Fruit fly (Drosophila melanogaster) whole organism, larva: ENCODE data around the gene Als2.
A peak's percentile ranks its signal among the peaks of the same experiment; 100 is the strongest.

Source experiments
- noc ChIP-seq: fragments of 200-800 bp; sonication (Bioruptor generic); optimal IDR thresholded peaks from 3 replicates; lab custom pipeline; 2019; ENCODE audit warnings: missing biosample characterization, mild to moderate bottlenecking, missing genetic modification characterization, moderate library complexity

Gene Als2

DNA sequence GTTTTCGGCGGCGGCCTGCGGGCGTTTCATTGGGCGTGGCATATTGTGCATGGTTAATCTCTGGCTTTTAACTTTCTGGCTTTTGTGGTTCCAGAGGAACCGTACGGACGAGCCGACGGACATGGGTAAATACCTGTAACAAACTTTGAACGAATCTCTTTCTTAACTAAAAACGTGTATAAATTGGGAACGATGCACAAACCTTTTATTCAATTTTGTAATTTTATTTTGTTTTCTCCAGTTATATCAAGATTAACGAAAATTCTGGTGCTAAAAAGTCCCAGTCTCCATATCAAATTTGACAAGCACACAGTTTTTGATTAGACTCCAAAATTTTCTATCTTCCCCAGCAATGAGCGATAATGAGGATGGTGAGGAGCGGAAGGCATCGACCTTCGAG lies 7.7 kb downstream of the Als2 start, which contains the start of gene CG11249:
Gene CG11249, plus strand, starts transcription at position 301 of the 400 bp plus-strand sequence.
- no peak for TF ChIP-seq noc (tag; lab: Kevin White, UChicago)

DNA sequence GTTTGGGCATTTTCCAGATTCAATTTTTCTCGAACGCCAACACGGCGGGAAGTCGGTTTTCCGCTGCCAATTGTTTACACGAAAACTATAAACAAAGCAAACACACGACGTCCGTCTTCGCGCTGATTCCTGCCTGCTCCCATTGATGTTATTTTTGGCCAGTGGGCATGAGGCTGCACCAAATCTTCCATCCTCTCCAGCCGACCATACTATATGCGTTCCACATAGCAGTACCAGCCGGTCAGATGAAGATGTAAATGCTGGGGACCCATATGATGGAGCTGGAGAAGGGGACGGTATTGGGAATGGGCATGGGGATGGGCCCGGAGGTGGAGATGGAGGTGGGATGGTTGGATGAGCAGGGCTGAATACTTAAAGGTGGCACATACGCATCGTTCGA lies 12.0 kb downstream of the Als2 start:
- no peak for TF ChIP-seq noc (tag; lab: Kevin White, UChicago)

DNA sequence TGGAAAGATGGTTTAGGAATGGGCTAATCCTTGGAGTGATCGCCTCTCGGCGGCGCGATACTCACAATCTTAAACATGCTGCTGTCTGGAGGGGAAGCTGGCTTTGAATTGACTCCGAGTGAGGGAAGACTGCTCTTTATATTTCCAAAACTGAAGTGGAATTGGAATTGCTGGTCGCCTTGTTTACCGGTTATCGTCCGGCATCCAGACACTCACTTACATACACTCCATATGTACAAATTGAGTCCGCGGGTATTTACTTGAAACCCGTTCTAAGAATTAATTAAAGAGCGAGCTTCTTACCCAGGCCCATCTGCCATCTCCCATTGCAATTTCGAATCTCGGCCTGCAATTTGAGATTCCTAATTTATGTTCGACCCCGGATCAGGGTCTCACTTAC lies 12.7 kb downstream of the Als2 start, which contains the start of gene Cpr78E:
Gene Cpr78E, minus strand, starts transcription at position 101 of the 400 bp plus-strand sequence.
- no peak for TF ChIP-seq noc (tag; lab: Kevin White, UChicago)

DNA sequence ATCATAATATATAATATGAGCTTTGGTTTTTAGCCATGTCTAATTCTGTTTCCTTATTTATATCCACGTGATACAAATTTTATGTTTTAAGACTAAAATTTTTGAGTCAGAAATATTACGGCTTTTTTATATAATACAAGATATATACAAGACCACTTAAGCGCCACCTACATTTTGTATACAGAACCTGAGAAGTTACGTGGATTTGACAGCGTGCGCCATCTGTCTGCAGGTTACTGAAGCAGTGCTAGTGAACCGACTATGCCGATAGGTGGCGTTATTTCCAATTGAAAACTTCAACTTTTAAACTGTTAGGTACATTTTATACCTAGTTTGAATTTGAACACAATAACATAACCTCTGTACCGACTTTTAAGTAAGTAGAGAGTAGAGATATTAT lies 26.8 kb downstream of the Als2 start:
- no peak for TF ChIP-seq noc (tag; lab: Kevin White, UChicago)

DNA sequence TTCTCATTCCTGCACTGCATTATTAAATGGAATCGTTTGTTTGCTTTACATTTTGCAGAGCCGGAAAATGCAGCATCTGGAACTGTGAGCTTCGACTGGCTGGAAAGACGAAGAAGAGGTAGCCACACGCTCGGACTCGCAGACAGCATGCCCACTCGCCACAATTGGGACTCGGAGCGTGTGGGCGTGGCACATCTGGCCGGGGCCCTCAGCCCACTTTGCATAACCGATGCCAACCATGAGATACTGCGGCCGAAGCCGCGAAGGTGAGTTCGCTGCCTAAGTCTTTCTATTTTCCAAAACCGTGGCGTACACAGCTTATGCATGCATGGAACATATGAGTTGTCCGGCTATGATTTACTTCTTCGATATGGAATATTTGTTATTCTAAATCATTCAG lies 27.4 kb downstream of the Als2 start:
- no peak for TF ChIP-seq noc (tag; lab: Kevin White, UChicago)

DNA sequence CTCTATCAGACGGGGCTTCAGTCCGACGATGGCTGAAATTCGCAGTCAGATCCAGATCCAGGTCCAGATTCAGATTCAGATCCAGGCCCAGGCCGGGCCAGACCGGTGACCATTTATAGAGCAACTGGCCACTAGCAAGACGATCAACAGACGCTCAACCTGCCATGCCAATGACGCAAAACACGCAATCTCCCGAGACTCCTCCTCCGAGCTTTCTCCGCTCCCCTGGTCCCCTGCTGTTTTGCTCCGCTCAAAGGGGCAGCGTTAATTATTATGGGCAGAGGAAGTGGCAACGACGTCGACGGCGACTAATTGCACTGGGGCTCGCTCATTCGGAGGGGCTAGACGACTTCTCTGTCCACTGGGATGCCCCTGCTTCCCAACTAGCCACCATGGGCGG lies 28.1 kb downstream of the Als2 start:
- TF ChIP-seq noc (tag; lab: Kevin White, UChicago), result no peak

DNA sequence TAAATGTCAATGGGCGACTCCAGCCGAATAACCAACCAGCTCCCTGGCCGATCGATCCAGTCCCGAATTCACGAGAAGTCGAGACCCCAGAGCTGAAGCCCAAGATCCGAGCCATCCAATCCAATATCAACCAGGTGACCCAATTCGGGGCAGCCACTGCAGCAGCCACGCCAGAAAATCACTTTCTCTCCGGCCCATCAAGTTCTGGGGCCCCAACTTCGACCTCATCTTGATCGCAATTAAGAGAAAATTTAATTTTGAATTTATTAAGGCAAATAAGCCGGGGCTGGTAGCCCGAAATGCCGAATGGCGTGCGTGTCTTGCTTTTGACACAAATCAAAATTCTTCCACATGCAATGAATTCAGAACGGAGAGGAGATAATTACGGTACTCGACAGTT lies 31.7 kb downstream of the Als2 start:
- no peak for TF ChIP-seq noc (tag; lab: Kevin White, UChicago)

DNA sequence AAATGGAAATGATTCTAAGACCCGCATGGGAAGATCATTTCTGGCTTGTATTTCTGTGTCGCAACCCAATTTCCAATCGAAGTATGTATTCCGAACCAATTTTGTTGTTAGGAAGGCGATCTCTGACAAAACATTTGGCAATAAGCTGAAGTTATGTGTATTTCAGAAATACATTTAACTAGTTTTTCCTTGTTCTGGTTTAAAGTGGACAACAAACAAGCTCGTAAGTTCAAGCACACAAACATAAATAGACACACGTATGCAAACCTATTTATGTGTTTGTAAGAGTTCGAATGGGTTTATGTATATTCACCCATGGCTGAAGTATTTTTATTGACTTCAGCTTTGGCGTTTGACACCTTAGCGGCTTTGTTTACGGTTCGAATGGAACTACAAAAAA lies 33.7 kb downstream of the Als2 start:
- TF ChIP-seq noc (tag; lab: Kevin White, UChicago), result no peak

DNA sequence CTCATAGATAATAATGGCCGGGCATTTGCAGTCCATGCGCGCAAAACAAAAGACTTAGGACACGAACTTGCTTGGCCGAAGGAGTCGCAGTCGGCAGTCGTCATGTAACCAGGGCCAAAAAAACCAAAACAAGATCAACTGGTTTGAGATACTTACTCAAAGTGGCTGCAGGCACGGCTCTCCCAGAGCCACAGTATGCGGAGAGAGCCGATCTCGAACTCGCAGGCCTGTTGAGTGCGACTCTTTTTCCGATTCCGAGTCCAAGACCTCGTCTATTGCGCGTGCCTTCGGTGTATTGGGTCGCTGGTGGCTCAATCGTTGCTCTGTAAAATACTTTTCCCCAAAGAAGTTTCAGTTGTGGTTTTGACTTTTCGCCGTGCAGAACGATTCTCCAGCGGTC lies 34.9 kb downstream of the Als2 start, which contains the start of gene CG43980:
Gene CG43980, plus strand, starts transcription at position 352 of the 400 bp plus-strand sequence.
- TF ChIP-seq noc (tag; lab: Kevin White, UChicago), result no peak

DNA sequence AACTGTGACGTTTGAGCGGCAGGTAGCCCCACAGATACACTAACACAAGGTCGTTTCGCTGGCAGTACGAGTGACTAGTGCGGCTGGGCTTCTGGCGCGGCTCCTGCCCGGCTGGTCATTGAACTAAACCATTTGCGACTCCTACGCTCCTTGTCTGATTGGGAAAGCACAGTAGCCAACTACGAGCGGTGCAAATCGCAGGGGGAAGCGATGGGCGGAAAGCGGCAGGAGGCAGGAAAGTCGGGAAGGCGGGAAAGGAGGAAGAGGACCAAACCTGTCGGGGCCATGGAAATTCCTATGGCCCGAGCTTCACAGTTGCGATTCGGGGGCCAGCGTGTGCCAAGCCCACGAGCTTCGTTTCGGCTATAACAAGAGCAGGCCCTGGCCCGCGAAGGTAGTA lies 35.4 kb downstream of the Als2 start:
- TF ChIP-seq noc (tag; lab: Kevin White, UChicago), result no peak

DNA sequence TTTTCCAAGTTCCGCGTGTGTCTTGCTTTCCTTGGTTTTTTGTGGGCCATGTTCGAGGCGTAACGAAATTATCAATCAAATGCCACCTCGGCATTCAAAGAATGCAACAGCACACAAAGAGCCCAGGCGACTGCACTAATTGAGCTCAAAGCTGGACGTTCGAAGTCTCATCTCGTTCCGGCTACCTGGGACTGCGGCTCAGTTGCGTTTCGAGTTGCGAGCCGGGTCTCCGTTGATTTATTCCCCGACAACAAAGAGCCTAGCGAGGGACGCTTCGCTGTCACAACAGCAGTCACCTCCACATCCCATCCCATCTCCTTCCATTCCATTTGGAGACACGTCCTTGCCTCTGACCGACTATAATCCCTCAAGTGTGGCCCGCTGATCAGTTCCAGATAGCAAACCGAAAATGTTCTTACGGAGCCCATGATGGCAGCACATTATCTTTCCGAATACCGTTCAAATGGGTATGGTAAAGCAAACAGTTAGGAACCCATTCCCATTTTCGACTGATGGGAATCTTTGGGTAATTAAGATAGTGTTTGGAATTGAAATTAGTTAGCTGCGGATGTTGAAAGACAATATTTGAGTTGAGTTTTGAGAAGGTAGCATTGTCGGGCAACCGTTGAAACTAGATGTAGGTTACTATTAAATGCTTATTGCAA lies 36.5 kb downstream of the Als2 start:
- TF ChIP-seq noc (tag; lab: Kevin White, UChicago), result no peak

DNA sequence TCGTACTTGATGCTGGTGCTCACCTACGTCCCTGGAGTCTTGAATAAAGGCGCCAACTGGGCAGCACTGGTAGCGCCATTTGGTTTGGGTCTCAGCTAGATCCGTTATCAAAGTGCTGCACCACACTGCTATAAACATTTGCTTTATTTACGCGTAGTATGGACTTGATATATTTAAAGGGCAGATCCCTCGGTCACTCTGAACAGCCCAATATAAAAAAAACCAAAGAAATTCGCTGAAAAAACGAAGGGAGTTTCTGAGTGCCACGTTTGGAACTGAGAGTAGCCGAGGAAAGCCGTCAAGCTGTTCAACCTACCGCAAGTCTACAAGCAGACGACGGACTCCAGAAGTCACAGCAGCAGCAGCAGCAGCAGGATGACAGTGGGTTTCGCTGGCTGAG lies 38.7 kb downstream of the Als2 start, which contains the start of gene Atox1:
Gene Atox1, plus strand, starts transcription at position 181 of the 400 bp plus-strand sequence.
- TF ChIP-seq noc (tag; lab: Kevin White, UChicago), result peak; percentile 16

DNA sequence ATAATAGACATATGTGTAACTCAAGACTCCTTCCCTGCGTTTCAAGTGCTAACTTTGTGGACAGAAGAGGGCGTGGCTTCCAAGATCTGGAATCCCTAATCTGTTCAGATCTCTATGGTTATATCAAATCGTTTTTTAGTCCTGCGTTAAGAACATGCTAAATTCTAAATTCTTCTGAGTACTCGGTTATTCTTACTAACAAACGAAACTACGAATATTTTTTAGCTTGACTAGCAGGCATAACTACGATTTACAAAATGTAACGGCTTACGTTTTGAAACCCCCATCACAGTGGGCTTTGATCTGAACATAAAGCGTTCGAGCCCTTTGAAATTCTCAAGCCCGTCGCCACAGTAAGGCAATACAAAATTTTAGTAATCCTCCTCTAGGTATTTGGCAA lies 40.5 kb downstream of the Als2 start, which contains the start of gene CG32445:
Gene CG32445, plus strand, starts transcription at position 301 of the 400 bp plus-strand sequence.
- TF ChIP-seq noc (tag; lab: Kevin White, UChicago), result no peak

DNA sequence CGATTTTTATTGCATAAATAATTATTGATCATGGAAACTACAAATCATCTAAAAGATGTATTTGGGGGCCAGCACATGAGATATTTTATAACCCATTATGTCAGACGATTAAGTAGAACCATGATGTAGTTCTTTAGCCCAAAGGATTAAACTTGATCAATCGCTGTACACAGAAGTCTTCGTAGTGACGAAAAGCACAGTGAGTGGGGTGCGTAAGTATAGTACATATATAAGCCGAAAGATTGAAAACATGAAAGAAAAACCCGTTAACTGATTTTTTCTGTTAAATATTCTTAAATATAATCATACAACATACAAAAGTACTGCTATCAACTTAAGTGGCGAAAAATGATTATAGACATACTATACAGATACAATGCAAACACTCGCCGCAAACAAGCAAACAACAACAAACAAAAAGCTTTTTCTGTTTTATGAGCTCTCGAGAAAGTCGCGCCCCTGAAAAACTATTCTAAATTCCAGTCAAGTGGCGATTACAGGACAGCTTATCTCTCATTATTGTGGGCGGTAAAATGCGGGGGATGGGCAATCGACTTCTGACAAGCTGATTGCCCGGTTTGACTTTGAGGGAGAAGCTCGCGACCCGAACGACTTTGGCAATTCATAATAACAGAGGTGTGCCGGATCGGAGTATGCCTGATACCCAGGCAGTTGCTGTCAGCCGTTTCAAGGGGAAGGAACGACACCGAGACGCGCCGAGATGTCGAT lies 43.1 kb downstream of the Als2 start, which contains the start of gene CG32444:
Gene CG32444, plus strand, starts transcription at position 683 of the 729 bp plus-strand sequence.
- TF ChIP-seq noc (tag; lab: Kevin White, UChicago), result peak; percentile 50

DNA sequence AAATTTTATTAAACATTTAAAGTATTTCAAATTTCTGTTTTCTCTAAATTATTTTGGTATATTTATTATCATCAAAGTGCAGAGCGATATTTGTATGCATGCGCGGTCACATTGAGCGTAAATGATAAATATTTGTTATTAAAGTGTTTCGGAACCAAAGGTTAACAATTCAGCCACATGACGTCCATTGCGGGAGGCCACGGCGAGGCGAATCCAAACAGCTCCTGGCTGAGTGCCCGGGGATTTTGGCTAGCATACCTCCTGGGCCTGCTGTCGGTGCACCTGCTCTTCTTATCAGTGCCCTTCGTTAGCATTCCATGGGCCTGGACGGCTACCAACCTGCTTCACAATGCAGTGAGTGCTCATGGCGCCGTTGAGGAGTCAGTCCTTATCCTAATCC lies 44.3 kb downstream of the Als2 start, which contains the start of gene ORMDL:
Gene ORMDL, plus strand, starts transcription at position 98 of the 400 bp plus-strand sequence.
- no peak for TF ChIP-seq noc (tag; lab: Kevin White, UChicago)

DNA sequence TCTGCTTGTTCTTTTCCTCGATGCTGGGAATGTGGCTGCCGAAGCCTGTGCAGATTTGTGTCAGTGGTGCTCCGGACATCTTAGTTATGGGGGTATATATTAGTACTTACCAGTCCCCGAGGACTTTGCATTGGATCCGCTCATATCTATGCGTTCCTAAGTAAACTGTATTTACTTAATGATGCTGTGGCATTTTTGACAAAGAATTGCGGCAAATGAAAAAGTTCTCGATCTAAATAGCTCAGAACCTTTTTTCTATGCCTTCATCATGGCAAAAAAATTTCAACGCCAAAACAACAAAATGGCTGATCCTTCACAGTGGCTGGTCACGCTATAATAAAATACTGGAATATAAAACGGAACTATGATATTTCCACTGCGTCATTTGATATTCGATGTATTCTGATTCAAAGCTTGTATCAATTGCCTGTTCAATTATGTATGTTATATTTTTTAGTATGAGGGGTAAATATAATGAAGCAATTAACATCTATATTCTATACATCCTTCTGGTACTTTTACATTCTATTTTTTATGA lies 45.3 kb downstream of the Als2 start, which contains the start of gene MED1:
Gene MED1, minus strand, starts transcription at position 295 of the 538 bp plus-strand sequence.
- no peak for TF ChIP-seq noc (tag; lab: Kevin White, UChicago)
